Worm (Caenorhabditis elegans) whole organism, midembryonic: ENCODE results near the gene F55C5.17.

Source experiments
- T22C8.4 ChIP-seq: fragments of 200-800 bp; sonication (Bioruptor generic); IDR thresholded peaks from 2 replicates; pipeline ENCODE4 v1.3.6; 2022; ENCODE audit warnings: missing genetic modification characterization, missing compliant biosample characterization
- cog-1 ChIP-seq: sonication (generic microtip); optimal IDR thresholded peaks from 2 replicates; lab custom pipeline; 2016; ENCODE audit warnings: missing genetic modification characterization, missing compliant biosample characterization
- flt-1 ChIP-seq: fragments of 200-800 bp; sonication (Bioruptor generic); IDR thresholded peaks from 2 replicates; pipeline ENCODE4 v1.3.6; 2022; ENCODE audit warnings: missing genetic modification characterization, missing compliant biosample characterization
- klf-2 ChIP-seq: fragments of 200-800 bp; sonication (Bioruptor generic); conservative IDR thresholded peaks from 2 replicates; pipeline ENCODE4 v1.3.6; 2022; ENCODE audit warnings: missing genetic modification reagents, missing genetic modification characterization, missing compliant biosample characterization
- med-1 ChIP-seq: sonication (generic microtip); optimal IDR thresholded peaks from 2 replicates; lab custom pipeline; 2017; ENCODE audit warnings: missing genetic modification characterization, mild to moderate bottlenecking, missing compliant biosample characterization, antibody characterized with exemption, missing genetic modification reagents; ENCODE audit not compliant: insufficient read depth
- ref-1 ChIP-seq: fragments of 200-800 bp; sonication (Bioruptor generic); conservative IDR thresholded peaks from 2 replicates; pipeline ENCODE4 v1.3.6; 2022; ENCODE audit warnings: missing genetic modification reagents, missing genetic modification characterization, missing compliant biosample characterization
- tab-1 ChIP-seq: fragments of 200-800 bp; sonication (Bioruptor generic); IDR thresholded peaks from 2 replicates; pipeline ENCODE4 v1.3.6; 2022; ENCODE audit warnings: missing genetic modification characterization, missing compliant biosample characterization
- ztf-23 ChIP-seq: fragments of 200-800 bp; sonication (Bioruptor generic); IDR thresholded peaks from 2 replicates; pipeline ENCODE4 v1.3.6; 2022; ENCODE audit warnings: missing genetic modification reagents, missing genetic modification characterization, missing compliant biosample characterization
- ztf-29 ChIP-seq: fragments of 200-800 bp; sonication (Bioruptor generic); IDR thresholded peaks from 2 replicates; pipeline ENCODE4 v1.3.6; 2022; ENCODE audit warnings: missing genetic modification reagents, missing genetic modification characterization, missing compliant biosample characterization

F55C5.17 gene

DNA sequence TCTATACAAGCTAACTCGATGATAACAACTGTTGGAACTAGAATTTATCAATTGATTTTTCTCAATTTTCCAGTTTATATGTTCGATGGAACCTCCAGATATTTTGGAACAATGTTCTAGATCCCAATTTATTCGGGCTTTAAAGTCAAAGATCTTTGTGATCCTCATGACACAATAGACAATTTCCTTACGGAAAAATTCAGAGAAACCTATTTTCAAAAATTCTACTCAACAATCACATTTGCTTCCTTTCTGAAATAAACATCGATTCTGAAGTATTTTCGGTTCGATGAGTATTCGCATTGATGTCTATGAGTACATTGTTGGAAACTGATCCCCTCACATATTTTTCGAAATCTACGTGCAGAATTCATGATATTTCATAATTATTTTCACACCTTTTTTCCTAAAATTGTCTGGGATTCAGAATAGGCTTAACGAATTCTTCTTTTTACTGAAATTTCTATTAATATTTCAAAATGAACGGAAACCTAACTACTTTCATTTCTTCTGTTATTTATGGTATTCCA is 4.7 kb downstream of the F55C5.17 start, which contains the start of gene srg-45:
Gene srg-45 (plus strand): TSS at position 480 of the 530 bp plus-strand sequence.
- TF ChIP-seq klf-2 (GFP tag; lab: Robert Waterston, UW): no peak
- no peak for TF ChIP-seq ztf-23

DNA sequence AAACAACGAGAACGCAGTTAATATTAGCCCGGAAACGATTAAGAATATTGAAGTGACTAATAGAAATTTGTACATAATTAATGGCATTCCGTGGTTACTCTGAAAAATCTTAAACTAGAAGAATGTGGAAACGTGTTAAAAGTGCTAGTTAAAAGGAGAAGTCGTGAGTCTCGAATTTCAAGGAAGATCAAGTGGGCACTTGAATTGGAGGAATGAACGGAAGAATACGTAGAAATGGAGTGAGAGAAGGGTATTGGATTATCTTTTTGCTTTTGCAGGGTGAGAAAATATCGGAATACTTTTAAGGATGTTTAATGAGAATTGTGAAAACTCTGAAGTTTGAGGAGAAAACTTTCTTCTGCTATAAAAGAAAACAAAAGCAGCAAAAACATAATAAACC is 7.9 kb downstream of the F55C5.17 start, which contains the start of gene hpo-30:
Gene hpo-30 (minus strand): TSS at position 101 of the 400 bp plus-strand sequence.
- TF ChIP-seq flt-1 (GFP tag; lab: Robert Waterston, UW): no peak
- TF ChIP-seq ref-1 (GFP tag; lab: Robert Waterston, UW): no peak
- TF ChIP-seq med-1 (GFP tag; lab: Kevin White, UChicago): no peak
- TF ChIP-seq klf-2 (GFP tag; lab: Robert Waterston, UW): no peak
- TF ChIP-seq ztf-23: no peak
- no peak for TF ChIP-seq ztf-29
- TF ChIP-seq tab-1 (GFP tag; lab: Robert Waterston, UW): no peak
- no peak for TF ChIP-seq cog-1 (tag; lab: Kevin White, UChicago)
- TF ChIP-seq T22C8.4: no peak

DNA sequence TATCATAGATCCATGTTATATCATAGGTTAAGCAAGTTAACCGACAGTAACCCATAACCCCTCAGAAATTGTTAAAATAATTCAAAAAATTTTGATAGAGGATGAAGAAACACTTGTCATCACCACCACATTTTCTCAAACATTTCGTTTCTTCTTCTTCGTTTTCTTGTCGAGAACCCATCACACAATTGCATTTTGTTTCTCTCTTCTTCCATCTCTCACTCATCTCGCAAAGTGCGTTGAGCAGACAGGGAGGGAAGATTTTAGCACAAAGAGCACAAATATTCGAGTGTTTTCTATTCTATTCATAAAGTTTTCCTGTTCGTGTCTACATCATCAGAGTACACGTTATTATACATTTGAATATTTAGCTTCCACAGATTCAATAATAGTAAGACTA is 12.1 kb downstream of the F55C5.17 start:
- TF ChIP-seq T22C8.4 (no peak), tab-1 (GFP tag; lab: Robert Waterston, UW) (no peak), med-1 (GFP tag; lab: Kevin White, UChicago) (no peak), flt-1 (GFP tag; lab: Robert Waterston, UW) (no peak)

DNA sequence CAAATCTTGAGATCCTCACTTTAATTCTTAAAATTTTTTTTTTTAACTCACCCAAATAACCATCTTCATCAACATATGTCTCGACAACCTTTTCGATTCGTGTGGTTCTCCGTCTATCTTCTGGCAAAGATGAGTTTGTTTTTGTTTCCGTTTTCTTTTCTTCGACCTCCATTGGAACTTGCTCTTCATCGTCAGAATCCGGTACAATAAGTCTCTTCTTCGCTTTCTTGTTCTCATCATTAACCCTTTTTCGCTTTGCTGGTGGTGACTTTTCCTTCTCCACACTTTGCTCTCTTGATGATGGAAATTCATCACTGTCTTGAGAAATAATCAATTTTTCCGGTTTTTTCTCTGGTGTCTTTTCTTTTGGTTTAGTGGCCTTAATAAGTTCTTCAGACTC is 13.7 kb downstream of the F55C5.17 start:
- TF ChIP-seq cog-1 (tag; lab: Kevin White, UChicago) (no peak), ztf-23 (no peak), ref-1 (GFP tag; lab: Robert Waterston, UW) (no peak), T22C8.4 (no peak), klf-2 (GFP tag; lab: Robert Waterston, UW) (no peak)

DNA sequence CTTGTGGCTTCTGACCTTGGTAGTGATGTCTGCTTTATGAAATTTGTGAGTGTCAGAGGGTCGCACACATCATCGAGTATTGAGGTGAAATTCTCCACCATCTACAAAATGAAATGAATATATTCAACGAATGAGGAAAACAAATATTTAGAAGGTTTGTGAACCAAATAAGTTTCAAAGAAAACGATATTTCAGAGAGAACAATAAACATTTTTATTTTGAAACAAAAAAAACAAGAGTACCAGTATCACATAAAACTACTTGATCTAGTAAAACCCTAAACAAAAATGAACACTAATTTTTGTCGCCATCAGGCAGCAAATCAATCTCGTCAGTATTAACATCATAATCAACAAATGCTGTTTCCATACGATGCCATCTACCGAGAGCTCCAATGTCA is 14.7 kb downstream of the F55C5.17 start, which contains the start of gene R04F11.3:
Gene R04F11.3 (minus strand): TSS at position 101 of the 400 bp plus-strand sequence.
- TF ChIP-seq klf-2 (GFP tag; lab: Robert Waterston, UW) (no peak), ref-1 (GFP tag; lab: Robert Waterston, UW) (no peak), ztf-23 (no peak), cog-1 (tag; lab: Kevin White, UChicago) (no peak), ztf-29 (no peak), med-1 (GFP tag; lab: Kevin White, UChicago) (no peak), tab-1 (GFP tag; lab: Robert Waterston, UW) (no peak), T22C8.4 (no peak), flt-1 (GFP tag; lab: Robert Waterston, UW) (no peak)

DNA sequence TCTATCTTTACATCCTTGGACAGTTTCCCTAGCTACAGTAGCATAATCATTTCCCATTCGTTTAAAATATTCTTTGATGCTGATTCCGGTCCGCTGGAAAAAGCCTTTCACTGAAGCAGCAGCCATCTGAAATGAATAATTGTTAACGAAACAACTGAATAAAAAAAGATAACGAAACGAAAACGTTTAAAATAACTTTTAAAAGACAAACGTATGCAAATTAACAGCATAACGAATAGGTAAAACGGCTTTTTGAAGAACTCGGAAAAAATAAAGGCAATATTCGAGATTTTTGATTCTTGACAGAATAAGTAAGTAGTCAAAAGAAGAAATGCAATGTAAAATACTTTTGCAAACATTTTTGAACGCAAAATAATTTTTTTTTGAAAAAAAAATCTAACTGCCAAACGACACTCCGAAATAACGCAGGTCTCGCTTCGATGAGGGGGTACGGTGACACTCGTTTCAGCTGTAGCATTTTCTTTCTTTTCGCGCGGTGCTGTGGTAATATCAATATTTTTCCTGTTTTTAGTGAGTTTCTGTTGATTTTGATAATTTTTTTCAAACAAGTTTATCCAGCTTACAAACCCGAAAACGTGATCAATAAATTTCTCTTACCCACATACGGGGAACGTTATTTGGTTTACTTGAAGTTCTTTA is 15.7 kb downstream of the F55C5.17 start, which contains the start of the genes R04F11.5 and R04F11.2:
Gene R04F11.5 (minus strand): TSS at position 126 of the 660 bp plus-strand sequence.
Gene R04F11.2 (plus strand): TSS at position 488 of the 660 bp plus-strand sequence.
- peak; percentile 9 for TF ChIP-seq cog-1 (tag; lab: Kevin White, UChicago)
- no peak for TF ChIP-seq klf-2 (GFP tag; lab: Robert Waterston, UW)
- TF ChIP-seq flt-1 (GFP tag; lab: Robert Waterston, UW): no peak
- no peak for TF ChIP-seq ztf-23

DNA sequence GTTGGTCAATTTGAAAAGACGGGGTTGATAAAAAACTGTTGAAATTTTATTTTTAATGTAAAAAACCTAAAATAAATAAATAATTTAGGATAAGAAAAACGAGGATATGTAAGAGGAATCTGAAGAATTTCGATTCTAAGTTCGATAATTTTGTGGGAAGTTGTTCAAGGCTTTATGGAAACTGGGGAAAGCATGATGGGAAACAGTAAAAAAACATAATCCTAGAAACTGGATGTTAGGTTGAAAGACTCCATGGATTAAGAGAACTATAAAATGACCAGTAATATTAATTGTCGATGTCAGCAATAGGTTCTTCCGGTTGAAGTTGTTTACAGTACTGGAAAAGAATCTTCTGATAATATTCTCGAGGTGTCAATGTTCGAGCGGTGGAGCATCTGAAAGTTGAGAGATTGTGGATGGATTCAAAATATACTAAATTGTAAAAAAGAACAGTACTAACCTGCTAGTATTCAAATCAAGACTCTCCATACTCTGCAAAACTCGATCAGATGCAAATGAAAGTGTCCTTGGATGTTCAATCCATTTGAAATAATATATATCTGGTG is 18.0 kb downstream of the F55C5.17 start:
- TF ChIP-seq ztf-29: no peak
- no peak for TF ChIP-seq ref-1 (GFP tag; lab: Robert Waterston, UW)

DNA sequence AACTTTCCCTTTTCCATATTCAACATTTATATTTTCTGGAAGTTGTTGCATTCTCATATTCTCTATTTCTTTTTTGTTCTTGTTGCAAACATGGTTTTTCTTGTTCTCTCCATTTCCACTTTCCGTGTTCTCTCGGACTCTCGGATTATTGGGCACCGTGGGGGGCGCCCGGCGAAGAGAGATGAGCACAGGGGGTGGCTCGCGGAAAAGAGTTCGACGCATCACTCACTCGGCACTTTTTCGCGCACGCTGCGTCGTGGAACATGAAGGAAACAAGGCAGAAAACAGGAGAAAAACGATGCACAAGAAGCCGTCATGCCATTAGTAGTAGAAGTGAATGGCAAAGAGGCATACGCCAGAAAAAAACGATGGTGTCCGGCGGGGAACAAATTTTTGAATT is 24.3 kb downstream of the F55C5.17 start:
- no peak for TF ChIP-seq cog-1 (tag; lab: Kevin White, UChicago)
- TF ChIP-seq med-1 (GFP tag; lab: Kevin White, UChicago): no peak
- TF ChIP-seq klf-2 (GFP tag; lab: Robert Waterston, UW): no peak
- no peak for TF ChIP-seq ztf-23
- no peak for TF ChIP-seq tab-1 (GFP tag; lab: Robert Waterston, UW)
- TF ChIP-seq ref-1 (GFP tag; lab: Robert Waterston, UW): no peak
- no peak for TF ChIP-seq flt-1 (GFP tag; lab: Robert Waterston, UW)

DNA sequence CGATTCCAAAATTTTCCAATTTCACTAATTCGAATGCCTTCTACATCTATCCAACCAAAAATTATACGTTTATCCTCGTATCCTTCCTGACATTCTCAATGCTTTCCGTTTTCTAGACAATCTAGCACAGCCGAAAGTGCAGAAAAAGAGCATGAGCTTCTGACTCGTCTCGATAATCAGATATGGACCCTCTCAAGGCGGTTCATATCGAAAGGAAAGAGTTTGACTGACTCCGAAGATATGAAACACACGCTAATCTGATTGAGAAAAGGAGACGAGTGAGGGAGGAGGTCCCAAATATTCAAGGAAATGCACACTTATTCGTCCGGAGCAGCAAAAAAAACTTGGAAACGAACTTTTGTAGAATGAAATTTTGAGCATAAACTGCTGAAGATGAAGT is 26.8 kb downstream of the F55C5.17 start:
- TF ChIP-seq klf-2 (GFP tag; lab: Robert Waterston, UW) (no peak), cog-1 (tag; lab: Kevin White, UChicago) (no peak), ref-1 (GFP tag; lab: Robert Waterston, UW) (no peak), flt-1 (GFP tag; lab: Robert Waterston, UW) (no peak), T22C8.4 (no peak), ztf-23 (no peak), ztf-29 (no peak), med-1 (GFP tag; lab: Kevin White, UChicago) (no peak), tab-1 (GFP tag; lab: Robert Waterston, UW) (no peak)

DNA sequence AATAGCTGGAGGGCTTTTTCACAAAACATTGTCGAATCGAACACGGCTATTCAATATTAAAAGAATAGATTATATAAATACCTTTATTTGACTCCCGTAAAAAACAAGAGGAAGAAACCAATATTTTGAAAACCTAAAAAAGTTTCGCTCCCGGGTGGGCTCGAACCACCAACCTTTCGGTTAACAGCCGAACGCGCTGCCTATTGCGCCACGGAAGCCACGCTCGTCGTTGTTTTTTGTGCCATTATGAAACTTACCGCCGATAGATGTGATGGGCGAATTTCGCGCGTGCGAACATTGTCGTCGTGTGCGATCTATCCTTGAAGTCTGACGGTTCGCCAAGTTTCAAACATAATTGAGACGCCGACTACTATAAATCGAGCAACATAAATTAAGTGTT is 29.5 kb downstream of the F55C5.17 start:
- no peak for TF ChIP-seq ztf-29
- no peak for TF ChIP-seq klf-2 (GFP tag; lab: Robert Waterston, UW)
- no peak for TF ChIP-seq T22C8.4
- peak; percentile 46; the same call in 1 of the 2 replicates for TF ChIP-seq ref-1 (GFP tag; lab: Robert Waterston, UW)
- TF ChIP-seq cog-1 (tag; lab: Kevin White, UChicago): no peak
- TF ChIP-seq med-1 (GFP tag; lab: Kevin White, UChicago): no peak
- TF ChIP-seq ztf-23: peak; percentile 71
- TF ChIP-seq flt-1 (GFP tag; lab: Robert Waterston, UW): peak; percentile 79
- peak; percentile 61; the same call in 1 of the 2 replicates for TF ChIP-seq tab-1 (GFP tag; lab: Robert Waterston, UW)
